Fruit fly (Drosophila melanogaster) whole organism, embryonic: ENCODE results near the gene Pp1-13C.

Experiments used
- Abd-B ChIP-seq: fragments of 200-800 bp; sonication (Bioruptor generic); optimal IDR thresholded peaks from 2 replicates; lab custom pipeline; 2018; ENCODE audit warnings: missing biosample characterization, mild to moderate bottlenecking, missing genetic modification characterization, moderate library complexity
- Atf3 ChIP-seq: fragments of 200-800 bp; sonication (Bioruptor generic); optimal IDR thresholded peaks from 3 replicates; lab custom pipeline; 2016; ENCODE audit warnings: missing biosample characterization, missing genetic modification characterization
- Awh ChIP-seq: fragments of 200-800 bp; sonication (Bioruptor generic); IDR thresholded peaks from 2 replicates; pipeline ENCODE4, ENCODE4 v1.3.6; 2022; ENCODE audit warnings: missing biosample characterization, missing genetic modification characterization
- Blimp-1 ChIP-seq: fragments of 200-800 bp; sonication (Bioruptor generic); optimal IDR thresholded peaks from 3 replicates; lab custom pipeline; 2018; ENCODE audit warnings: missing biosample characterization, missing genetic modification characterization, mild to moderate bottlenecking, moderate library complexity, missing genetic modification reagents
- CG10543 ChIP-seq: fragments of 200-800 bp; sonication (Bioruptor generic); optimal IDR thresholded peaks from 3 replicates; lab custom pipeline; 2017; ENCODE audit warnings: missing biosample characterization, mild to moderate bottlenecking, missing genetic modification characterization, moderate library complexity
- CG11504 ChIP-seq: fragments of 200-800 bp; sonication (Bioruptor generic); optimal IDR thresholded peaks from 3 replicates; lab custom pipeline; 2019; ENCODE audit warnings: missing biosample characterization, mild to moderate bottlenecking, missing genetic modification characterization, moderate library complexity
- CG12219 ChIP-seq: fragments of 200-800 bp; sonication (Bioruptor generic); optimal IDR thresholded peaks from 3 replicates; lab custom pipeline; 2018; ENCODE audit warnings: missing biosample characterization, mild to moderate bottlenecking, missing genetic modification characterization
- CG17328 ChIP-seq: fragments of 200-800 bp; sonication (Bioruptor generic); IDR thresholded peaks from 2 replicates; pipeline ENCODE4 v1.3.6; 2022; ENCODE audit warnings: missing biosample characterization, missing genetic modification characterization
- CG17359 ChIP-seq: fragments of 200-800 bp; sonication (Bioruptor generic); optimal IDR thresholded peaks from 3 replicates; lab custom pipeline; 2018; ENCODE audit warnings: missing biosample characterization, mild to moderate bottlenecking, missing genetic modification characterization, moderate library complexity
- CG17612 ChIP-seq: fragments of 200-800 bp; sonication (Bioruptor generic); IDR thresholded peaks from 2 replicates; pipeline ENCODE4 v1.3.6; 2022; ENCODE audit warnings: missing biosample characterization, missing genetic modification characterization
- CG17912 ChIP-seq: fragments of 200-800 bp; sonication (Bioruptor generic); optimal IDR thresholded peaks from 2 replicates; lab custom pipeline; 2018; ENCODE audit warnings: missing biosample characterization, mild to moderate bottlenecking, missing genetic modification characterization
- CG1792 ChIP-seq: fragments of 200-800 bp; sonication (Bioruptor generic); optimal IDR thresholded peaks from 2 replicates; lab custom pipeline; 2016; ENCODE audit warnings: missing biosample characterization, missing genetic modification characterization
- CG2129 ChIP-seq: fragments of 200-800 bp; sonication (Bioruptor generic); IDR thresholded peaks from 2 replicates; pipeline ENCODE4 v1.3.6; 2022; ENCODE audit warnings: missing biosample characterization, missing genetic modification characterization; ENCODE audit not compliant: partially characterized antibody
- CG2712 ChIP-seq: fragments of 200-800 bp; optimal IDR thresholded peaks from 3 replicates; lab custom pipeline; 2019; ENCODE audit warnings: missing biosample characterization, mild to moderate bottlenecking, missing genetic modification characterization, moderate library complexity
- CG32772 ChIP-seq: fragments of 200-800 bp; sonication (Bioruptor generic); IDR thresholded peaks from 2 replicates; pipeline ENCODE4 v1.3.6; 2022; ENCODE audit warnings: missing biosample characterization, missing genetic modification characterization
- CG3838 ChIP-seq: fragments of 200-800 bp; sonication (Bioruptor generic); optimal IDR thresholded peaks from 3 replicates; lab custom pipeline; 2016; ENCODE audit warnings: missing biosample characterization, missing genetic modification characterization
- CG42726 ChIP-seq: fragments of 200-800 bp; sonication (Bioruptor generic); IDR thresholded peaks from 2 replicates; pipeline ENCODE4 v1.3.6; 2022; ENCODE audit warnings: missing biosample characterization, missing genetic modification characterization; ENCODE audit not compliant: partially characterized antibody
- CG4424 ChIP-seq: fragments of 200-800 bp; sonication (Bioruptor generic); optimal IDR thresholded peaks from 3 replicates; lab custom pipeline; 2016; ENCODE audit warnings: missing biosample characterization, missing genetic modification characterization
- CG6654 ChIP-seq: fragments of 200-800 bp; sonication (Bioruptor generic); optimal IDR thresholded peaks from 2 replicates; lab custom pipeline; 2017; ENCODE audit warnings: missing biosample characterization, mild to moderate bottlenecking, missing genetic modification characterization
- CG8359 ChIP-seq: fragments of 200-800 bp; sonication (Bioruptor generic); optimal IDR thresholded peaks from 2 replicates; lab custom pipeline; 2017; ENCODE audit warnings: missing biosample characterization, mild to moderate bottlenecking, missing genetic modification characterization, borderline replicate concordance
- CG8944 ChIP-seq: fragments of 200-800 bp; sonication (Bioruptor generic); optimal IDR thresholded peaks from 3 replicates; lab custom pipeline; 2016; ENCODE audit warnings: missing biosample characterization, missing genetic modification characterization
- Chrac-16 ChIP-seq: fragments of 200-800 bp; sonication (Bioruptor generic); optimal IDR thresholded peaks from 3 replicates; lab custom pipeline; 2016; ENCODE audit warnings: missing biosample characterization, missing genetic modification characterization
- D19A ChIP-seq: fragments of 200-800 bp; optimal IDR thresholded peaks from 3 replicates; lab custom pipeline; 2019; ENCODE audit warnings: missing biosample characterization, mild to moderate bottlenecking, missing genetic modification characterization, moderate library complexity
- Dfd ChIP-seq, 2 experiments: fragments of >200 bp; optimal IDR thresholded peaks; 2 replicates each; lab custom pipeline; 2017; ENCODE audit warnings: missing biosample characterization in 2 of 2, missing genetic modification characterization in 2 of 2
- Drgx ChIP-seq: fragments of 200-800 bp; sonication (Bioruptor generic); IDR thresholded peaks from 2 replicates; pipeline ENCODE4 v1.3.6; 2022; ENCODE audit warnings: missing biosample characterization, missing genetic modification characterization
- Elba2 ChIP-seq: fragments of 200-800 bp; sonication (Bioruptor generic); optimal IDR thresholded peaks from 3 replicates; lab custom pipeline; 2016; ENCODE audit warnings: missing biosample characterization, missing genetic modification characterization
- Hr39 ChIP-seq: fragments of >200 bp; optimal IDR thresholded peaks from 2 replicates; lab custom pipeline; 2017
- Oli ChIP-seq: fragments of 200-800 bp; sonication (Bioruptor generic); optimal IDR thresholded peaks from 2 replicates; lab custom pipeline; 2018; ENCODE audit warnings: missing biosample characterization, mild to moderate bottlenecking, missing genetic modification characterization, moderate library complexity
- PHDP ChIP-seq: fragments of 200-800 bp; sonication (Bioruptor generic); optimal IDR thresholded peaks from 3 replicates; lab custom pipeline; 2018; ENCODE audit warnings: missing biosample characterization, mild to moderate bottlenecking, missing genetic modification characterization, moderate library complexity
- Ptx1 ChIP-seq: fragments of 200-800 bp; sonication (Bioruptor generic); IDR thresholded peaks from 2 replicates; pipeline ENCODE4 v1.3.6; 2022; ENCODE audit warnings: missing biosample characterization, missing genetic modification characterization
- Rx ChIP-seq: fragments of 200-800 bp; sonication (Bioruptor generic); IDR thresholded peaks from 2 replicates; pipeline ENCODE4 v1.3.6; 2022; ENCODE audit warnings: missing biosample characterization, missing genetic modification characterization
- TFAM ChIP-seq: fragments of 200-800 bp; sonication (Bioruptor generic); optimal IDR thresholded peaks from 2 replicates; lab custom pipeline; 2017; ENCODE audit warnings: missing biosample characterization, missing genetic modification characterization, inconsistent platforms
- Tbp ChIP-seq: fragments of >200 bp; optimal IDR thresholded peaks from 2 replicates; lab custom pipeline; 2018; ENCODE audit warnings: missing biosample characterization, missing genetic modification characterization
- Xbp1 ChIP-seq: fragments of 200-800 bp; sonication (Bioruptor generic); optimal IDR thresholded peaks from 3 replicates; lab custom pipeline; 2016; ENCODE audit warnings: missing biosample characterization, mild to moderate bottlenecking, missing genetic modification characterization
- amos ChIP-seq: fragments of 200-800 bp; sonication (Bioruptor generic); IDR thresholded peaks from 2 replicates; pipeline ENCODE4 v1.3.6; 2022; ENCODE audit warnings: missing biosample characterization, missing genetic modification characterization; ENCODE audit not compliant: partially characterized antibody
- bcd ChIP-seq: fragments of 200-800 bp; sonication (Bioruptor generic); optimal IDR thresholded peaks from 2 replicates; lab custom pipeline; 2017; ENCODE audit warnings: missing biosample characterization, mild to moderate bottlenecking, missing genetic modification characterization
- cad ChIP-seq: fragments of >200 bp; optimal IDR thresholded peaks from 2 replicates; lab custom pipeline; 2017; ENCODE audit warnings: missing biosample characterization, missing genetic modification characterization
- croc ChIP-seq: fragments of 200-800 bp; sonication (Bioruptor generic); conservative IDR thresholded peaks from 3 replicates; pipeline ENCODE4 v1.3.6; 2022; ENCODE audit warnings: missing biosample characterization, missing genetic modification characterization
- dpn ChIP-seq, 2 experiments: fragments of 200-800 bp; sonication (Bioruptor generic); optimal IDR thresholded peaks; 3 replicates each; lab custom pipeline; 2016; ENCODE audit warnings: missing biosample characterization in 2 of 2, missing genetic modification characterization in 2 of 2
- esg ChIP-seq: fragments of 200-800 bp; sonication (Bioruptor generic); conservative IDR thresholded peaks from 2 replicates; pipeline ENCODE4 v1.3.6; 2022; ENCODE audit warnings: missing biosample characterization, missing genetic modification characterization
- exex ChIP-seq: fragments of 200-800 bp; sonication (Bioruptor generic); optimal IDR thresholded peaks from 4 replicates; lab custom pipeline; 2018; ENCODE audit warnings: missing biosample characterization, mild to moderate bottlenecking, missing genetic modification characterization, moderate library complexity
- gem ChIP-seq: fragments of 200-800 bp; sonication (Bioruptor generic); optimal IDR thresholded peaks from 2 replicates; lab custom pipeline; 2019; ENCODE audit warnings: missing biosample characterization, mild to moderate bottlenecking, missing genetic modification characterization, moderate library complexity
- grau ChIP-seq: fragments of 200-800 bp; optimal IDR thresholded peaks from 3 replicates; lab custom pipeline; 2019; ENCODE audit warnings: missing biosample characterization, mild to moderate bottlenecking, missing genetic modification characterization, moderate library complexity
- insv ChIP-seq, 2 experiments: fragments of 200-800 bp; sonication (Bioruptor generic); optimal IDR thresholded peaks; 3 replicates each; lab custom pipeline; 2016 to 2018; ENCODE audit warnings: missing biosample characterization in 2 of 2, missing genetic modification characterization in 2 of 2
- lmd ChIP-seq: fragments of 200-800 bp; sonication (Bioruptor generic); IDR thresholded peaks from 2 replicates; pipeline ENCODE4 v1.3.6; 2022; ENCODE audit warnings: missing biosample characterization, missing genetic modification characterization
- row ChIP-seq: fragments of 200-800 bp; sonication (Bioruptor generic); IDR thresholded peaks from 3 replicates; pipeline ENCODE4 v1.3.6; 2022; ENCODE audit warnings: missing biosample characterization, missing genetic modification characterization
- scrt ChIP-seq: fragments of 200-800 bp; sonication (Bioruptor generic); optimal IDR thresholded peaks from 2 replicates; lab custom pipeline; 2018; ENCODE audit warnings: missing biosample characterization, mild to moderate bottlenecking, missing genetic modification characterization, moderate library complexity
- seq ChIP-seq: fragments of 200-800 bp; sonication (Bioruptor generic); IDR thresholded peaks from 2 replicates; pipeline ENCODE4 v1.3.6; 2022; ENCODE audit warnings: missing biosample characterization, missing genetic modification characterization

The Pp1-13C gene

DNA sequence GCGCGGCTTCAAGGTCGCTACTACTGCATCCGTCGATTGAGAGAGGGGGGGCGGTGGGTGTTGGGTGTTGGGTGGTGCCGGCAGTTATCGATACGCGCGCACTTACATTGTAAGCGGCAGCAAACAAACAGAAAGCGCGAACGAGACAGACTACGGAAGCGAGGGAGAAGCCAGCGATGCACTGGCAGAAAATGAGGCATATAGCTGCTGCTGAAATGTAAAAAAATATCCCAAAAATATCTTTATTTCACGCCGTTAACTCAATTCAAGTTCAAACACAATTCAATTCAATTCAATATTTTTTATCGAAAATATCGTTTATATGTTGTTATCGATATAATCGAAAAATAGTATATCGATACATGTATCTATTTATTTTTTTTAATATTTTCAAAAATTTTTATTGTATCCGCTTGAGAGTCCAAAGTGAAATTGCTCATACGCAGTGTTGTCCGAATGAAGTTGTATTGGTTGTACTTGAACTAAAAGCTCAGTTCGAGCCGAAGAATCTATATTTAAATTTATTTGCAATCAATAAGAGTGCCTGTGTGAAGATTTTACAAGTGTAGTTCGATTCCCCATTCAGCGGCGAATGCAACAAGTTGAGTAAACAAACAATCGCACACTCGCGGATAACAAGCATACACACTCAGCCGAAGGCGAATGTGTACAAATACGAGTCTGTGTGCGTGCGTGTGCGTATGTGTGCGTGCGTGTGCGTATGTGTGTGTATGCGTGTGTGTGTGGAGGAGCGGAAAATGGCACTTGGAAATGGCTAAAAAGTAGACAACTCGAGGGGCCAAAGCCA, 48.6 kb downstream of the Pp1-13C start (continued):
- TF ChIP-seq Xbp1 (GFP tag; lab: Kevin White, UChicago): peak; percentile 46
- peak; percentile 37 for TF ChIP-seq grau (tag; lab: Kevin White, UChicago)
- TF ChIP-seq TFAM (GFP tag; lab: Kevin White, UChicago): no peak
- peak; percentile 18 for TF ChIP-seq Abd-B (GFP tag; lab: Kevin White, UChicago)
- TF ChIP-seq exex (tag; lab: Kevin White, UChicago): no peak
- TF ChIP-seq CG17328: 0 out of 2 replicates have a peak, but pooled peaks have one; percentile 15
- no peak for TF ChIP-seq CG8359 (GFP tag; lab: Kevin White, UChicago)
- no peak for TF ChIP-seq CG6654 (GFP tag; lab: Kevin White, UChicago)
- no peak for TF ChIP-seq seq
- TF ChIP-seq CG17912 (GFP tag; lab: Kevin White, UChicago): no peak
- no peak for TF ChIP-seq CG8944 (GFP tag; lab: Kevin White, UChicago)
- peak; percentile 43 for TF ChIP-seq bcd (GFP tag; lab: Kevin White, UChicago)
- peak; percentile 38 for TF ChIP-seq lmd
- no peak for TF ChIP-seq CG2129 (GFP tag; lab: Robert Waterston, UW)
- peak; percentile 99 for TF ChIP-seq Hr39 (lab: Kevin White, UChicago)
- no peak for TF ChIP-seq cad (GFP tag; lab: Kevin White, UChicago)
- peak; percentile 5 for TF ChIP-seq PHDP (tag; lab: Kevin White, UChicago)
- TF ChIP-seq CG1792 (GFP tag; lab: Kevin White, UChicago): no peak
- no peak for TF ChIP-seq Rx (GFP tag; lab: Robert Waterston, UW)
- TF ChIP-seq esg (GFP tag; lab: Robert Waterston, UW): peak; percentile 42
- TF ChIP-seq CG42726 (GFP tag; lab: Robert Waterston, UW): no peak
- no peak for TF ChIP-seq Atf3 (GFP tag; lab: Kevin White, UChicago)
- peak; percentile 3 for TF ChIP-seq Blimp-1 (GFP tag; lab: Kevin White, UChicago)
- no peak for TF ChIP-seq insv (GFP tag; optimal IDR thresholded peaks at IDR 0.05; lab: Kevin White, UChicago)
- no peak for TF ChIP-seq CG3838
- peak; percentile 64 for TF ChIP-seq CG11504 (tag; lab: Kevin White, UChicago)
- TF ChIP-seq CG17612 (GFP tag; lab: Robert Waterston, UW): no peak
- peak; percentile 4 for TF ChIP-seq CG4424
- peak in 1 of 2 experiments; percentile 61 for TF ChIP-seq Dfd (GFP tag; optimal IDR thresholded peaks at IDR 0.05; lab: Kevin White, UChicago)
- TF ChIP-seq CG32772 (GFP tag; lab: Robert Waterston, UW): peak; percentile 43; the same call in 1 of the 2 replicates
- peak; percentile 13 for TF ChIP-seq D19A (tag; lab: Kevin White, UChicago)
- peak; percentile 60 for TF ChIP-seq gem (tag; lab: Kevin White, UChicago)
- peak in 1 of 2 experiments; percentile 24 for TF ChIP-seq dpn (GFP tag; optimal IDR thresholded peaks at IDR 0.05; lab: Kevin White, UChicago)
- no peak for TF ChIP-seq amos (GFP tag; lab: Robert Waterston, UW)
- peak; percentile 51; the same call in 1 of the 2 replicates for TF ChIP-seq Awh (GFP tag; lab: Robert Waterston, UW)
- peak; percentile 38 for TF ChIP-seq Drgx
- TF ChIP-seq Ptx1 (GFP tag; lab: Robert Waterston, UW): 0 out of 2 replicates have a peak, but pooled peaks have one; percentile 19
- TF ChIP-seq CG2712 (tag; lab: Kevin White, UChicago): peak; percentile 42
- TF ChIP-seq Tbp (GFP tag; lab: Kevin White, UChicago): no peak
- TF ChIP-seq Elba2 (GFP tag; lab: Kevin White, UChicago): no peak
- TF ChIP-seq CG17359 (tag; lab: Kevin White, UChicago): peak; percentile 30
- TF ChIP-seq CG12219 (GFP tag; lab: Kevin White, UChicago): no peak
- 0 out of 3 replicates have a peak, but pooled peaks have one; percentile 14 for TF ChIP-seq croc (GFP tag; lab: Robert Waterston, UW)
- TF ChIP-seq row (GFP tag; lab: Robert Waterston, UW): peak; percentile 48; the same call in 1 of the 3 replicates
- TF ChIP-seq scrt (GFP tag; lab: Kevin White, UChicago): no peak
- TF ChIP-seq Chrac-16 (GFP tag; lab: Kevin White, UChicago): no peak
- TF ChIP-seq Oli: peak; percentile 41
- no peak for TF ChIP-seq CG10543
